Fruit fly (Drosophila melanogaster): ENCODE data around the gene CG4452.

The CG4452 gene

dm6 chr3L:9417288-9417687, 50.1 kb downstream of the CG4452 start, which contains the start of gene CG3982:
Gene CG3982, minus strand, starts transcription at chr3L:9417388.
- TF ChIP-seq Vsx2 (GFP tag; optimal IDR thresholded peaks at IDR 0.05; ENCODE audit: partially characterized antibody) (no peak), Myc (optimal IDR thresholded peaks at IDR 0.05) (no peak), usp (GFP tag; optimal IDR thresholded peaks at IDR 0.05) (no peak), psq (GFP tag; optimal IDR thresholded peaks at IDR 0.05) (no peak), br (GFP tag; optimal IDR thresholded peaks at IDR 0.05) (no peak)

dm6 chr3L:9419328-9419727, 52.2 kb downstream of the CG4452 start:
- TF ChIP-seq h (GFP tag; optimal IDR thresholded peaks at IDR 0.05) (peak; percentile 37), Sp1 (GFP tag; optimal IDR thresholded peaks at IDR 0.05) (no peak), br (GFP tag; optimal IDR thresholded peaks at IDR 0.05) (no peak)
